Fruit fly (Drosophila melanogaster) whole organism: ENCODE data around the gene Calx.

Source experiments
- CG8478 ChIP-seq: fragments of >200 bp; optimal IDR thresholded peaks from 2 replicates; lab custom pipeline; 2018; ENCODE audit warnings: inconsistent platforms
- Dll ChIP-seq: fragments of >200 bp; optimal IDR thresholded peaks from 2 replicates; lab custom pipeline; 2017
- EcR ChIP-seq, 2 experiments: fragments of >200 bp; optimal IDR thresholded peaks; 2 replicates each; lab custom pipeline; 2017; ENCODE audit warnings: missing biosample characterization in 2 of 2, missing genetic modification characterization in 2 of 2, missing genetic modification reagents in 2 of 2
- pan ChIP-seq: fragments of >200 bp; optimal IDR thresholded peaks from 2 replicates; lab custom pipeline; 2017
- psq ChIP-seq: fragments of >200 bp; optimal IDR thresholded peaks from 2 replicates; lab custom pipeline; 2017
- usp ChIP-seq: fragments of >200 bp; optimal IDR thresholded peaks from 2 replicates; lab custom pipeline; 2017; ENCODE audit warnings: missing biosample characterization, missing genetic modification characterization, mixed read lengths

Gene Calx

DNA sequence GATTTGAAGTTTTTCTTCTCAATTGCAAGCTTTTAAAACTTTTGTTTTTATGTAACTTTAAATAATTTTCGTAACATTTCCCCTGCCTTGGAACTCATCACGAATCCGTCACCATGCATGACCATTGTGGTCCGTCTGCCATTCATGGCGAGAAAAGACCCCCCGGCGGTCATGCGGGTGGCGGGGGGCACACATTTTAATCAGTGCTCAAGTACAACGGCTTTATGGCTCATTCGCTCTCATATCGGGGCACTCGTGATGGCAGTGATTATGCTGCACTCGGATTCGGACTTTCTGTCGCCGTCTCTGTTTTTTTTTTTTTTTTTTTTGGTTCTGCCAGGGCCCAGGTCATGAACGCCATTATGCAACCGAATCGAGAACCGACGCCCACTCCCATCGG, 23.5 kb upstream of the Calx start:
- no peak for TF ChIP-seq EcR (GFP tag; optimal IDR thresholded peaks at IDR 0.05; lab: Kevin White, UChicago)
- no peak for TF ChIP-seq psq (lab: Kevin White, UChicago)
- no peak for TF ChIP-seq Dll (lab: Kevin White, UChicago)
- TF ChIP-seq usp (GFP tag; lab: Kevin White, UChicago), result no peak
- TF ChIP-seq CG8478 (lab: Kevin White, UChicago), result no peak
- no peak for TF ChIP-seq pan (lab: Kevin White, UChicago)

DNA sequence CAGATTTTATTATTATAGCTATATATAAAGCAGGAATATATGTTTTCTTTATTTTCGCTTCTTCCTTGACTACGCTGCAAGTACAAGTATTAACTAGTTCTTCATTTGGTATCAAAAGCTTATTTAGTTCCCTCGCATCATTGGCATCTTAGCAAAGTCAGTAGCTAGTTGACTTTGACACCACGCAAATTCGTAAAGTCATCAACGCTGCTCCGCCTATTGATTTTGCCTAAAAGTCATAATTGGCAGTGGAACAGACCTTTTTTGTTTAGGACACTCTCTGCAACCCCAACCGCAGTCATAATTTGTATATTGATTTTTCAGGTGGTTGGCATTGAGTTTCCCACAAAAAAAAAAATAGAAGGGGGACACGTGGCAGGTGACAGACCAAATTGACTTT, 22.9 kb upstream of the Calx start:
- TF ChIP-seq CG8478 (lab: Kevin White, UChicago), result no peak
- no peak for TF ChIP-seq usp (GFP tag; lab: Kevin White, UChicago)
- TF ChIP-seq pan (lab: Kevin White, UChicago), result no peak

- TF ChIP-seq EcR (GFP tag; optimal IDR thresholded peaks at IDR 0.05; lab: Kevin White, UChicago) (no peak), CG8478 (lab: Kevin White, UChicago) (no peak), usp (GFP tag; lab: Kevin White, UChicago) (no peak), psq (lab: Kevin White, UChicago) (no peak), Dll (lab: Kevin White, UChicago) (no peak)
These were observed 21.9 kb upstream of the Calx start for dm6 chr3R:20955932-20956636.

dm6 chr3R:20956875-20957874, 20.8 kb upstream of the Calx start:
- TF ChIP-seq Dll (lab: Kevin White, UChicago), result peak; percentile 88
- TF ChIP-seq usp (GFP tag; lab: Kevin White, UChicago), result no peak

- TF ChIP-seq pan (lab: Kevin White, UChicago) (no peak), usp (GFP tag; lab: Kevin White, UChicago) (no peak), psq (lab: Kevin White, UChicago) (no peak), CG8478 (lab: Kevin White, UChicago) (no peak), Dll (lab: Kevin White, UChicago) (no peak), EcR (GFP tag; optimal IDR thresholded peaks at IDR 0.05; lab: Kevin White, UChicago) (no peak)
These were observed 19.3 kb upstream of the Calx start for dm6 chr3R:20958599-20959150.

DNA sequence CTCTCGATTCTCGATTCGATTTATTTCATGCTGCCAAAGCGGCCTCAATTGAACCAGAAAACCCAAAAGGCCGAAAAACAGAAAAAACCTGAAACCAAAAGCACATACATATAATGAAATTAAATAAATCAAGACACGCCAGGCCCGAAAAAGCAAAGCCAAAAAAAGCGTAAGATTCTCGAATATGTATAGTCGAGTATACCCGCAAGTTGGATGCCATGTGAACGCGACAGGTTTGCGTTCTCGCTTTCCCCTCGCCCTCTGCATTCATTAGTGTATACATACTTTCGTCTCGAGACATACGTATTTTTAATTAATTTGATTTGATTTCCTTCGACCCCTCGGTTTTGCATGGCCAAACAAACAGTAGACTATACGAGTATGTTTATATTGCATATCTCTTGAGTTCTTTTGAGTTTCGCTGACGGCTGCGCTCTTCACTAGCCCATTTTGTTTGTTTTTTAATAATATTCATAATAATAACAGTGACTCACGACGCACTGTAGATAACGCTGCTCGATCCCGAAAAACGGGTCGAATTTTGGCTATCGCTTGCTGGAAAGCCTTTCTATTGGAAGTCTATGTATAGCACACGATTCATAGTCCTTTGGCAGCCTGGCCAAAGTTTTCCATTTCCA, 17.0 kb upstream of the Calx start:
- TF ChIP-seq Dll (lab: Kevin White, UChicago) (no peak), EcR (GFP tag; optimal IDR thresholded peaks at IDR 0.05; lab: Kevin White, UChicago) (no peak), CG8478 (lab: Kevin White, UChicago) (no peak), pan (lab: Kevin White, UChicago) (no peak), psq (lab: Kevin White, UChicago) (no peak), usp (GFP tag; lab: Kevin White, UChicago) (no peak)

- TF ChIP-seq psq (lab: Kevin White, UChicago) (no peak), usp (GFP tag; lab: Kevin White, UChicago) (no peak), EcR (GFP tag; optimal IDR thresholded peaks at IDR 0.05; lab: Kevin White, UChicago) (no peak), CG8478 (lab: Kevin White, UChicago) (no peak), pan (lab: Kevin White, UChicago) (no peak), Dll (lab: Kevin White, UChicago) (no peak)
These were observed 16.0 kb upstream of the Calx start for dm6 chr3R:20961993-20962392.

dm6 chr3R:20962965-20963364, 15.0 kb upstream of the Calx start:
- TF ChIP-seq CG8478 (lab: Kevin White, UChicago), result no peak
- no peak for TF ChIP-seq EcR (GFP tag; optimal IDR thresholded peaks at IDR 0.05; lab: Kevin White, UChicago)
- no peak for TF ChIP-seq psq (lab: Kevin White, UChicago)
- no peak for TF ChIP-seq pan (lab: Kevin White, UChicago)
- TF ChIP-seq usp (GFP tag; lab: Kevin White, UChicago), result no peak
- TF ChIP-seq Dll (lab: Kevin White, UChicago), result no peak

DNA sequence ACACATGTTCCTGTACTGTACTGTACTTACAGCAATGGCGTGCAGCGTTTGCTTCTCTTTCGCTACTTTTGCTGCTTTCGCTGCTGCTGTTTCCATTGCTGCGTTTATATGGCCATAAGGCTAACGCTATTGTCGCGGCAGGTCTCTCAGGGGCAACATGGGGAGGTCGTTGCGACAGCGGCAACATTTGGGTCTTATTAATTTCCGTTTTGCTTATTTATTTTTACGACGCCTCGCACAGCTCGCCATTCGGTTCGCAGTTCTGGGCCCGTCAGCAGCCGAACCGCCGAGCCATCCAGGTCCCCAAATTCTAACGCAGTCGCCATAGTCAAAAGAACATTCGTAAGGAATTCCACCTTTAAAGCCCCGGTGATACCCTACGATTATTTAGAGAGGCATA, 1.3 kb upstream of the Calx start:
- no peak for TF ChIP-seq psq (lab: Kevin White, UChicago)

DNA sequence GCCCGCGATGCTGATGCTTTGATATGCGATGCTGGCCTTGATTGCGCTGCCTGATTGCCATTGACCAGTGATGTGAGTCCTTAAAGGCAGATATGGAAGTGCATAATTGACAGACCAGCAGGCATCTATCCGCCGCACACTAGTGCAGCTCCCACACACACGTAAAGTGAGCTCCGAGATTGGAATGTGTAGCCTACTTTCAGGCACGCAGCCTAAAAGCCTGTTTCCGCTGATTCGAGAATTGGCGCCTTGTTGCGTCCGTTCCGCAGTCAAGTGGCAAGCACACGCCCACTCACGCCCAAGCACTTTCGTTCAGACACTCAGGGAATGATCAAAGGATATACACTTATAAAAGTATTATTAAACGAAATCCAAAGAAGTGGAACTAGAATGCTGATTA, 6.1 kb downstream of the Calx start:
- TF ChIP-seq Dll (lab: Kevin White, UChicago), result no peak
- TF ChIP-seq psq (lab: Kevin White, UChicago), result no peak
- TF ChIP-seq pan (lab: Kevin White, UChicago), result no peak
- no peak for TF ChIP-seq EcR (GFP tag; optimal IDR thresholded peaks at IDR 0.05; lab: Kevin White, UChicago)
- no peak for TF ChIP-seq usp (GFP tag; lab: Kevin White, UChicago)
- no peak for TF ChIP-seq CG8478 (lab: Kevin White, UChicago)

dm6 chr3R:20984902-20985301, 6.9 kb downstream of the Calx start:
- TF ChIP-seq Dll (lab: Kevin White, UChicago) (no peak), CG8478 (lab: Kevin White, UChicago) (no peak), usp (GFP tag; lab: Kevin White, UChicago) (no peak), EcR (GFP tag; optimal IDR thresholded peaks at IDR 0.05; lab: Kevin White, UChicago) (no peak), psq (lab: Kevin White, UChicago) (no peak), pan (lab: Kevin White, UChicago) (no peak)
